Worm (Caenorhabditis elegans): ENCODE results near the gene sri-7.

Gene sri-7

ce11 chrV:15361412-15361811 is 38.7 kb upstream of the sri-7 start, which contains the start of gene ech-1.1:
TSS of gene ech-1.1 (minus strand) at chrV:15361512.
- peak; percentile 14 for TF ChIP-seq nhr-28 (tag; optimal IDR thresholded peaks at IDR 0.05)

DNA sequence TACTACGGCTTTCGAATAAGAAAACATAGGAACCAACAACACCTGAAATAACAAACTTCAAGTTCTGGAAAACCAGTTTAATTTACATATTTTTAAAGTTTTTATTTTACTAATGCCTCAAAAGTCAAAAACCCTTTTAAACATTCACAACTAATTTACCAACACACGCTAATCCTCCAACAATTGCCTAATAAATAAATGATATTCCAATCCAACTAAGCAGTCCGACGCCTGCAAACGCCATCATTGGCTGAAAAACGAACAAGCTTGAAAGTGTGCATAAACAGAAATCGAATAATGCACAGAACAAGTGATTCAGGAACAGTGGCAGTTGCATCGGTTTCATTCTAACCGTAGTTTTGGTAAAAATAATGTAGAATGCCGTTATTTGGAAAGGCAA is 32.4 kb upstream of the sri-7 start:
- peak in 1 of 2 experiments; percentile 95 for TF ChIP-seq unc-62 (GFP tag; optimal IDR thresholded peaks at IDR 0.05 in 1 of 2)
- TF ChIP-seq unc-62 (tag; optimal IDR thresholded peaks at IDR 0.05), result no peak
- TF ChIP-seq skn-1 (tag; optimal IDR thresholded peaks at IDR 0.05), result no peak
- TF ChIP-seq mxl-2 (GFP tag; conservative IDR thresholded peaks at IDR 0.05), result no peak
- TF ChIP-seq lir-3 (tag; optimal IDR thresholded peaks at IDR 0.05), result no peak

DNA sequence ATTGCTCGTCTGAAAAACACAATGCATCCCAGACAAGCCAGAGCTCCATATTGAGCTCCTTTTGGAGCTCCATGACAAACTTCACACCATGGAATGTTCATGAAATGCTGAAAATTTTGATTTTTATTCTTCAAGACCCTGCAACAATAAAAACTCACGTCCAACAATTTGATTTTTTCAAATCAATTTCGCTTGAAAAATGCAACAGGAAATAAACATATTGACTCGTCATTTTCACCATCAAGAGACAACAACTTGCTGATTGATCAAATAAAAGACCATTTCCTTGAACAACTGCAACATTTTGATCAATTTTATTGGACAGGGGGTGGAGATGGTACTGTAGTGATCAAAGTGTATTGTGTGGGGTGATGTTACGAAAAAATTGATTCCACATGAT is 30.4 kb upstream of the sri-7 start, which contains the start of gene nhr-269:
Gene nhr-269 (minus strand): TSS at position 101 of the 400 bp plus-strand sequence.
- TF ChIP-seq dpl-1 (GFP tag; optimal IDR thresholded peaks at IDR 0.05) (no peak), ceh-82 (tag; optimal IDR thresholded peaks at IDR 0.05) (no peak)

DNA sequence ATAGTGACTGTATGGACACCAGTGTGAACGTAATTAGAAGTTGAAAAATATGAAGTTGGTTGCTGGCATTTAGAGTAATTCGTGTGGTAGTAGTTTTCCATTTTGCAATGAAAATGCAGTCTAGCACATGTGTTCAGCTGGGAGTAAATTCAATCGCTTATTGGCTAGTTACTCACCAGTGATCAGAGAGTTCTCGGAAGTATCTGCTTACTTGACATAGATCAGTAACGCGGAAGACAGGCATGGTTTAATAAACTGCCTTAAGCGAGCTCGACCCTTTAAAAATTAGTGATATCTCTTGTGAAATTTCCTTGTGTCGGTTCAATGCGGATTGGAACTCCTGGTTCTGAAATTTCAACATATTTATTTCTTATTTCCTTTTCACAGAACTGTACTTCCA is 23.9 kb upstream of the sri-7 start, which contains the start of gene srh-52:
Gene srh-52 (minus strand): TSS at position 101 of the 400 bp plus-strand sequence.
- no peak for TF ChIP-seq mxl-2 (GFP tag; conservative IDR thresholded peaks at IDR 0.05)
- no peak for TF ChIP-seq lsy-2 (tag; optimal IDR thresholded peaks at IDR 0.05)
- no peak for TF ChIP-seq aha-1 (tag)
- no peak for TF ChIP-seq zip-2 (tag; optimal IDR thresholded peaks at IDR 0.05)
- no peak for TF ChIP-seq F44E2.7 (GFP tag; IDR thresholded peaks at IDR 0.05)
- no peak for TF ChIP-seq gei-8 (GFP tag; optimal IDR thresholded peaks at IDR 0.05)
- TF ChIP-seq madf-5 (GFP tag; IDR thresholded peaks at IDR 0.05), result no peak
- TF ChIP-seq zag-1 (tag; optimal IDR thresholded peaks at IDR 0.05), result no peak
- TF ChIP-seq lin-1 (GFP tag; IDR thresholded peaks at IDR 0.05), result no peak
- TF ChIP-seq lir-3 (tag; optimal IDR thresholded peaks at IDR 0.05), result no peak
- TF ChIP-seq F10B5.3 (tag; optimal IDR thresholded peaks at IDR 0.05), result no peak
- no peak for TF ChIP-seq nhr-25 (tag; optimal IDR thresholded peaks at IDR 0.05; ENCODE audit: borderline replicate concordance, insufficient read depth)
- TF ChIP-seq ztf-7 (tag; optimal IDR thresholded peaks at IDR 0.05), result no peak
- TF ChIP-seq snpc-4 (tag; optimal IDR thresholded peaks at IDR 0.05), result no peak
- no peak for TF ChIP-seq lin-13 (GFP tag; optimal IDR thresholded peaks at IDR 0.05)
- TF ChIP-seq set-16 (GFP tag; IDR thresholded peaks at IDR 0.05), result no peak
- TF ChIP-seq R02D3.7 (tag; optimal IDR thresholded peaks at IDR 0.05), result no peak
- TF ChIP-seq lin-39 (tag; optimal IDR thresholded peaks at IDR 0.05), result no peak
- no peak for TF ChIP-seq T20F7.1 (GFP tag; optimal IDR thresholded peaks at IDR 0.05)
- no peak for TF ChIP-seq dmd-9 (GFP tag; IDR thresholded peaks at IDR 0.05)

- no peak for TF ChIP-seq dmd-6 (GFP tag; IDR thresholded peaks at IDR 0.05)
- no peak for TF ChIP-seq sdz-12 (GFP tag; optimal IDR thresholded peaks at IDR 0.05)
- no peak for TF ChIP-seq ZK546.5 (tag; optimal IDR thresholded peaks at IDR 0.05)
- TF ChIP-seq nhr-237 (tag; optimal IDR thresholded peaks at IDR 0.05), result no peak
- no peak for TF ChIP-seq lin-39 (tag; optimal IDR thresholded peaks at IDR 0.05)
- no peak for TF ChIP-seq arid-1 (GFP tag; conservative IDR thresholded peaks at IDR 0.05)
- no peak for TF ChIP-seq zag-1 (tag; optimal IDR thresholded peaks at IDR 0.05)
- TF ChIP-seq madf-5 (GFP tag; IDR thresholded peaks at IDR 0.05), result no peak
- no peak for TF ChIP-seq unc-62 (GFP tag; optimal IDR thresholded peaks at IDR 0.05 in 1 of 2)
- no peak for TF ChIP-seq unc-62 (tag; optimal IDR thresholded peaks at IDR 0.05)
- no peak for TF ChIP-seq skn-1 (tag; optimal IDR thresholded peaks at IDR 0.05)
Measured at ce11 chrV:15377903-15378302, 22.2 kb upstream of the sri-7 start, which contains the start of gene srh-122. TSS of gene srh-122 (minus strand) at chrV:15378003.

- TF ChIP-seq tag-97 (GFP tag; IDR thresholded peaks at IDR 0.05) (no peak), zip-2 (tag; optimal IDR thresholded peaks at IDR 0.05) (no peak), F10B5.3 (tag; optimal IDR thresholded peaks at IDR 0.05) (no peak), madf-9 (GFP tag; conservative IDR thresholded peaks at IDR 0.05) (no peak), ctbp-1 (GFP tag; IDR thresholded peaks at IDR 0.05) (no peak), lim-7 (GFP tag; IDR thresholded peaks at IDR 0.05) (no peak), arid-1 (GFP tag; conservative IDR thresholded peaks at IDR 0.05) (no peak), aha-1 (tag) (no peak), mep-1 (tag; optimal IDR thresholded peaks at IDR 0.05) (no peak), nhr-41 (GFP tag; IDR thresholded peaks at IDR 0.05) (no peak), nhr-111 (GFP tag; optimal IDR thresholded peaks at IDR 0.05) (no peak), jun-1 (tag; optimal IDR thresholded peaks at IDR 0.05) (no peak), F37D6.2 (tag; optimal IDR thresholded peaks at IDR 0.05) (no peak), ceh-28 (tag; optimal IDR thresholded peaks at IDR 0.05) (no peak), mdt-29 (GFP tag; IDR thresholded peaks at IDR 0.05) (no peak)
Measured at ce11 chrV:15379817-15380216, 20.3 kb upstream of the sri-7 start, which contains the start of gene srh-251. TSS of gene srh-251 (minus strand) at chrV:15379917.
